Fruit fly (Drosophila melanogaster) whole organism, larva: ENCODE results near the gene CG17028.

Source experiments
- noc ChIP-seq: fragments of 200-800 bp; sonication (Bioruptor generic); optimal IDR thresholded peaks from 3 replicates; lab custom pipeline; 2019; ENCODE audit warnings: missing biosample characterization, mild to moderate bottlenecking, missing genetic modification characterization, moderate library complexity

CG17028 gene

dm6 chr3L:15981403-15981802, 3.1 kb downstream of the CG17028 start:
- TF ChIP-seq noc = no peak

dm6 chr3L:15982148-15982547, 3.8 kb downstream of the CG17028 start:
- no peak for TF ChIP-seq noc

dm6 chr3L:15982783-15983432, 4.6 kb downstream of the CG17028 start, which contains the start of the genes brm and Arl1:
Gene brm, minus strand, starts transcription at chr3L:15982869.
Gene Arl1, plus strand, starts transcription at chr3L:15983135.
- peak; percentile 98 for TF ChIP-seq noc

dm6 chr3L:15987635-15988034, 9.3 kb downstream of the CG17028 start, which contains the start of gene PolD1:
Gene PolD1, minus strand, starts transcription at chr3L:15987815.
- no peak for TF ChIP-seq noc

- no peak for TF ChIP-seq noc
Measured at dm6 chr3L:15988039-15988546, 9.8 kb downstream of the CG17028 start, which contains the start of gene Hip14. Gene Hip14, plus strand, starts transcription at chr3L:15988236.

dm6 chr3L:15996019-15996418, 17.7 kb downstream of the CG17028 start:
- no peak for TF ChIP-seq noc

dm6 chr3L:15998217-15998616, 19.9 kb downstream of the CG17028 start:
- TF ChIP-seq noc = no peak

dm6 chr3L:15999358-16000005, 21.2 kb downstream of the CG17028 start:
- TF ChIP-seq noc = peak; percentile 52

dm6 chr3L:16001164-16001679, 22.9 kb downstream of the CG17028 start:
- TF ChIP-seq noc = peak; percentile 98

dm6 chr3L:16002116-16002716, 23.9 kb downstream of the CG17028 start:
- TF ChIP-seq noc = no peak

- peak; percentile 49 for TF ChIP-seq noc
Measured at dm6 chr3L:16004401-16005237, 26.3 kb downstream of the CG17028 start, which contains the start of the genes hzg and mRpS31. Gene hzg, minus strand, starts transcription at chr3L:16004736. Gene mRpS31, plus strand, starts transcription at chr3L:16005193.

dm6 chr3L:16010176-16010575, 31.9 kb downstream of the CG17028 start:
- no peak for TF ChIP-seq noc

- TF ChIP-seq noc = peak; percentile 54
Measured at dm6 chr3L:16011319-16012210, 33.2 kb downstream of the CG17028 start, which contains the start of gene mib1. Gene mib1, minus strand, starts transcription at chr3L:16011812.

- TF ChIP-seq noc = no peak
Measured at dm6 chr3L:16012315-16012950, 34.1 kb downstream of the CG17028 start.
